Worm (Caenorhabditis elegans): ENCODE results near the gene nspg-1.

ce11 chrV:12879349-12879748, 11.5 kb upstream of the nspg-1 start:
- no peak for TF ChIP-seq him-1 (tag; optimal IDR thresholded peaks at IDR 0.05)
- no peak for TF ChIP-seq W03F9.2 (tag; optimal IDR thresholded peaks at IDR 0.05)
- no peak for TF ChIP-seq dao-5 (tag; optimal IDR thresholded peaks at IDR 0.05)

Data from whole organism, L4/young adult.